2 worm cellular contexts compared by ENCODE assay signal in genomic region chrV:19202800-19203199, ce11.
TF ChIP-seq lines count a peak whose summit lies in the region.

No protein-coding gene starts in this region.

TF ChIP-seq in whole organism, L4 larva, 104 proteins besides CTCF, POLR2A, EP300 and RAD21:
- TF ChIP-seq pha-4 (GFP tag; IDR thresholded peaks at IDR 0.05; lab: Robert Waterston, UW) (no peak), pha-4 (tag; optimal IDR thresholded peaks at IDR 0.05; lab: Kevin White, UChicago) (no peak), hif-1 (tag; optimal IDR thresholded peaks at IDR 0.05; lab: Kevin White, UChicago) (no peak), set-16 (GFP tag; IDR thresholded peaks at IDR 0.05; lab: Robert Waterston, UW) (peak; percentile 89), php-3 (GFP tag; IDR thresholded peaks at IDR 0.05; lab: Robert Waterston, UW) (0 out of 2 replicates have a peak, but pooled peaks have one; percentile 11)

TF ChIP-seq in whole organism, young adult, 124 proteins besides CTCF, POLR2A, EP300 and RAD21:
- TF ChIP-seq T26A5.8 (tag; optimal IDR thresholded peaks at IDR 0.05; lab: Kevin White, UChicago) (no peak), sea-2 (GFP tag; IDR thresholded peaks at IDR 0.05; lab: Robert Waterston, UW) (no peak), dpl-1 (GFP tag; optimal IDR thresholded peaks at IDR 0.05; lab: Kevin White, UChicago) (no peak), nhr-90 (tag; optimal IDR thresholded peaks at IDR 0.05; lab: Kevin White, UChicago) (no peak), bed-1 (GFP tag; IDR thresholded peaks at IDR 0.05; lab: Robert Waterston, UW) (no peak), zfh-2 (GFP tag; conservative IDR thresholded peaks at IDR 0.05; lab: Robert Waterston, UW) (peak; percentile 82), tbp1 (GFP tag; optimal IDR thresholded peaks at IDR 0.05; lab: Kevin White, UChicago) (no peak), B0035.1 (tag; optimal IDR thresholded peaks at IDR 0.05; lab: Kevin White, UChicago) (no peak), egrh-3 (GFP tag; IDR thresholded peaks at IDR 0.05; lab: Robert Waterston, UW) (peak; percentile 83; the same call in 1 of the 2 replicates), aptf-2 (GFP tag; conservative IDR thresholded peaks at IDR 0.05; lab: Robert Waterston, UW) (no peak), Y53G8AR.9 (GFP tag; conservative IDR thresholded peaks at IDR 0.05; lab: Robert Waterston, UW) (0 out of 2 replicates have a peak, but pooled peaks have one; percentile 32), F52B5.7 (tag; optimal IDR thresholded peaks at IDR 0.05; lab: Kevin White, UChicago) (no peak), snpc-1.1 (tag; optimal IDR thresholded peaks at IDR 0.05; lab: Kevin White, UChicago; ENCODE audit: insufficient read depth) (no peak), lsy-27 (tag; optimal IDR thresholded peaks at IDR 0.05; lab: Kevin White, UChicago; ENCODE audit: borderline replicate concordance, insufficient read depth) (no peak), lin-26 (GFP tag; IDR thresholded peaks at IDR 0.05; lab: Robert Waterston, UW) (no peak), Y53F4B.3 (GFP tag; IDR thresholded peaks at IDR 0.05; lab: Robert Waterston, UW) (no peak), F37B4.10 (GFP tag; IDR thresholded peaks at IDR 0.05; lab: Robert Waterston, UW) (no peak)
